Worm (Caenorhabditis elegans): ENCODE measurements around the gene nhr-148.

nhr-148 gene

DNA sequence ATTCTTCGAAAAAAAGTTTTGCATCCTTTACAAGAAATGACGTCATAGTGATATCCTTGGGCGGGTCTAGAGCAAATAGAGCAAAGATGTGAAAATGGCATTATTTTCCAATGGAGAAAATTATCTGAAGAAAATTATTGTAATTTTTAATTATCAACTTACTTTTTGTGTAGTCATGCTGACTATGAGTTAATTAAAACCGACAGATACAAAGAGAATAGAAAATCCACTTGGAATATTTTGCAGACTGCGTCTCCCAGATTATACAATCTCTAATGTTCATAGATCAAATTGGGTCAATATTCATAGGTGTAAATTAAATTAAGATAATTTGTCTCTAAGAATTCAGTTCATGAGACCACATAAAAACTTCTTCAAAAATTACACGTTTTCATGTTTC, 7.6 kb downstream of the nhr-148 start, which contains the start of gene nhr-149:
TSS of gene nhr-149 (minus strand) at position 101 of the 400 bp plus-strand sequence.
- TF ChIP-seq nhr-11 (tag; optimal IDR thresholded peaks at IDR 0.05): no peak
- no peak for TF ChIP-seq egl-43 (GFP tag; IDR thresholded peaks at IDR 0.05)
- TF ChIP-seq nhr-48 (tag; optimal IDR thresholded peaks at IDR 0.05): no peak
- TF ChIP-seq F37D6.2 (tag; optimal IDR thresholded peaks at IDR 0.05): no peak
- TF ChIP-seq mep-1 (tag; optimal IDR thresholded peaks at IDR 0.05): no peak
- TF ChIP-seq ZK546.5 (tag; optimal IDR thresholded peaks at IDR 0.05): no peak
- TF ChIP-seq lim-7 (GFP tag; IDR thresholded peaks at IDR 0.05): no peak
- TF ChIP-seq set-16 (GFP tag; IDR thresholded peaks at IDR 0.05): no peak
- no peak for TF ChIP-seq mxl-3 (GFP tag; optimal IDR thresholded peaks at IDR 0.05)
- TF ChIP-seq snpc-1.2 (GFP tag; IDR thresholded peaks at IDR 0.05): no peak
- TF ChIP-seq lin-38 (GFP tag; IDR thresholded peaks at IDR 0.05): no peak
- TF ChIP-seq D1046.2 (GFP tag; IDR thresholded peaks at IDR 0.05): no peak

DNA sequence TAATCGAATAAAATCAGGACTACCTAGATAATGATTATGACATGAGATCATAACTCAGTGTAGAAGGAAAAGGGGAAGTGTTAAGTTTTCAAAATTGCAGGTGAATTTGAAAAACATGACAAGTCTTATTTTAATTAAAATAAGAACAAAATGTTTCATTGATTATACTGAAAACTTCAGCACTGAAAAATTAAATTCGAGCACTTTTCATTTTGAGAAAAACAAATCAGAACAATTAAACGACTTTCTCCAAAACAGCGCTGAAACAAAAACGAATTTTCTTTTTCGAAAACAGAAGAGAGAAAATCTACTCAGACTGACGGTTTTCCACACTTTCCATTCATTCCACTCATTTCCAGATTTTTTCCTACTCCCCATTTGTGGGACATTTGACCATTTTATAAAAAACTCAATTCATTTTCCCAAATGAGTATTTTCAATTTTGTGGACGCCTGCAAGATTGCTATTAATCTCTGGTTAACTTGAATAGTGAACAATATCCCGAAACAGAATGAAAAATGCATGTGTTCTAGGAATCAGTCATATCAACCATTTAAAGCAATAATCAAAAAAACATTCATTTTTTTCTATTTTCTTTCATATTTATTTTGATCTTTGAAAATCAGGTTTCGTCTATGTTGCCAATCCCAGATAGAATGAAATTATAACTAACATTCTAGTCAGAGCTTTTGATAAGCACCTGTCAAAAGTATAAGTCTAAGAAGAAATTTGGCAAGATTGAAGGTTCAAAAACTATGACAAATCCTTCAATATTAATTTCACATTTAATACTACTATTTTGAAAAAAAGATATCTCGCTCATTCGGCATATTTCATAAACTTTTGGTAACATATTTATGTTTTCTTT, 10.5 kb downstream of the nhr-148 start, which contains the start of the genes srh-231 and srh-275:
TSS of gene srh-231 (minus strand) at position 51 of the 868 bp plus-strand sequence.
TSS of gene srh-275 (plus strand) at position 818 of the 868 bp plus-strand sequence.
- TF ChIP-seq spr-1 (tag; optimal IDR thresholded peaks at IDR 0.05) (no peak), aha-1 (tag) (peak; percentile 92)

DNA sequence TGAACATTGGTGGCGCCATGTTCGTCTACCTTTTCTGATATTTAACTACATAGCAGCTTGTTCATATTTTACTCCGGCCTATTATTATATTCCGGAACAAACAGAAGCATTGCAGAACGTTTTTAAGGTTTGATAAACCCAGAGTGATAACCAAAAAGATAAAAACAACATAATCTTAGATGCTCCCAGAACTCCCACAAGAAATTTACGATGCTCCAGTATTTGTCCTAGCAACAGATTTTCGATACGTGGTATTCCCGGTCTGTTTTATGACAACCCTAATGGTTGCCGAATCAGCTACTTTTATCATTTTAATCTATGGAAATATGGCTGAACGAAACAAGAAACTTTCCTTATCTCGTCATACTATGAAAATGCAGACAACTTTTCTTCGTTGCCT, 11.6 kb downstream of the nhr-148 start:
- no peak for TF ChIP-seq F49E8.2 (tag; optimal IDR thresholded peaks at IDR 0.05; ENCODE audit: borderline replicate concordance)
- TF ChIP-seq unc-62 (GFP tag; optimal IDR thresholded peaks at IDR 0.05 in 1 of 2): peak in 1 of 2 experiments; percentile 92
- no peak for TF ChIP-seq unc-62 (tag; optimal IDR thresholded peaks at IDR 0.05)

DNA sequence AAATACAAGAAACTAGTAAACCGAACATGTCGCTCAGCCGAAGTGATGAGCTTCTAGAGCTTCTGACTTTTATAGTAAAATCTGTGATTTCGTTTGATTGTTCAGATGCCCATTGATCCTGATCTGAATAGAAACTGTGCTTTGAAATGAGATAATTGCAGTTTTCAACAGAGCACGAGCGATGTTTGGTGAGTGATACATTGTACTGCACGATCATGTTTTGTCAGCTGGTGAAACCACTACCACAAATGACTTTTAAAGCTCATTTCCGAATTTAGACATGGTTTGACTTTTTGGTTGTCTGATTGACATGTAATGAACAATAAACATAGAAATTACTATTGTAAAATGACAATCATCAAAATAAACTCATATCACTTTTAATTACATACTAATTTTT, 13.5 kb downstream of the nhr-148 start, which contains the start of gene tag-293:
TSS of gene tag-293 (minus strand) at position 101 of the 400 bp plus-strand sequence.
- no peak for TF ChIP-seq snpc-1.2 (GFP tag; IDR thresholded peaks at IDR 0.05)
- TF ChIP-seq aly-2 (tag; optimal IDR thresholded peaks at IDR 0.05): no peak
- no peak for TF ChIP-seq ama-1 (optimal IDR thresholded peaks at IDR 0.05)
- TF ChIP-seq ZK546.5 (tag; optimal IDR thresholded peaks at IDR 0.05): no peak
- no peak for TF ChIP-seq daf-19 (GFP tag; conservative IDR thresholded peaks at IDR 0.05)
- TF ChIP-seq madf-9 (GFP tag; conservative IDR thresholded peaks at IDR 0.05): no peak
- TF ChIP-seq tra-1 (GFP tag; IDR thresholded peaks at IDR 0.05): no peak
- no peak for TF ChIP-seq R02D3.7 (tag; optimal IDR thresholded peaks at IDR 0.05)
- TF ChIP-seq mxl-2 (GFP tag; conservative IDR thresholded peaks at IDR 0.05): no peak
- no peak for TF ChIP-seq Y5F2A.4 (GFP tag; optimal IDR thresholded peaks at IDR 0.05)
- no peak for TF ChIP-seq duxl-1 (tag; optimal IDR thresholded peaks at IDR 0.05; ENCODE audit: poor library complexity)

DNA sequence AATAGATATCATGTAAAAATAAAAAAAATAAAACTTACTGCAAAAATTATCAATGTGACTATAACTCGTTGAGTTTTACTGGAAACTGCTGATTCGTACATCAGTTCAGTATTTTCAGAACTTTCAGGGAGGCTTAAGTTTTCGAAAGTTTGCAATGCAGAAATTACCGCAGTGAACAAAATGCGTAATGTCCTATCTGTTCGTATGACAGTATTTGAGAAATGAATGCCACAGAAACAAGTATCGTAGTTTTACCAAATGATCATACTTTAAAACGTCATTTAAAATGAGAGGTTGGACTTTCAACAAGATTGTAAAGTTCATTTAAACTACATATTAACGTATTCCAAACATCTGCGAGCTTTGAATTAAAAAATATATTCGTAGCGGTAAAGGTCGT, 14.7 kb downstream of the nhr-148 start, which contains the start of gene C03G6.21:
TSS of gene C03G6.21 (minus strand) at position 101 of the 400 bp plus-strand sequence.
- no peak for TF ChIP-seq nhr-237 (tag; optimal IDR thresholded peaks at IDR 0.05)
- TF ChIP-seq aly-2 (tag; optimal IDR thresholded peaks at IDR 0.05): no peak
- TF ChIP-seq hlh-30 (tag; optimal IDR thresholded peaks at IDR 0.05; ENCODE audit: insufficient read depth): no peak
- TF ChIP-seq madf-5 (GFP tag; IDR thresholded peaks at IDR 0.05): no peak
- no peak for TF ChIP-seq ztf-11 (tag; optimal IDR thresholded peaks at IDR 0.05)
- no peak for TF ChIP-seq F10B5.3 (tag; optimal IDR thresholded peaks at IDR 0.05)
- no peak for TF ChIP-seq nhr-76 (tag; optimal IDR thresholded peaks at IDR 0.05)
- no peak for TF ChIP-seq ceh-28 (tag; optimal IDR thresholded peaks at IDR 0.05)
- no peak for TF ChIP-seq saeg-2 (GFP tag; IDR thresholded peaks at IDR 0.05)
- TF ChIP-seq ama-1 (optimal IDR thresholded peaks at IDR 0.05): no peak
- TF ChIP-seq fkh-10 (GFP tag; optimal IDR thresholded peaks at IDR 0.05): no peak
- TF ChIP-seq dmd-9 (GFP tag; IDR thresholded peaks at IDR 0.05): no peak
- no peak for TF ChIP-seq Y105C5A.15 (GFP tag; IDR thresholded peaks at IDR 0.05)
- TF ChIP-seq attf-4 (tag; optimal IDR thresholded peaks at IDR 0.05): no peak
- no peak for TF ChIP-seq spr-3 (GFP tag; optimal IDR thresholded peaks at IDR 0.05)
- TF ChIP-seq tag-97 (GFP tag; IDR thresholded peaks at IDR 0.05): no peak
